Worm (Caenorhabditis elegans): Measurements from ENCODE around the gene ced-5.

Gene ced-5

ce11 chrIV:10483607-10484117 lies at the start of gene ced-5, which contains the start of gene F01D4.5:
Gene ced-5 (plus strand): TSS chrIV:10484110.
Gene F01D4.5 (minus strand): TSS chrIV:10483657.
- TF ChIP-seq unc-62 (GFP tag; optimal IDR thresholded peaks at IDR 0.05), result no peak

ce11 chrIV:10436401-10436800 lies 47.5 kb upstream of the ced-5 start, which contains the start of gene ins-1:
Gene ins-1 (plus strand): TSS chrIV:10436701.
- TF ChIP-seq unc-62 (GFP tag; optimal IDR thresholded peaks at IDR 0.05), result no peak

ce11 chrIV:10437114-10437513 lies 46.8 kb upstream of the ced-5 start:
- no peak for TF ChIP-seq unc-62 (GFP tag; optimal IDR thresholded peaks at IDR 0.05)

- TF ChIP-seq unc-62 (GFP tag; optimal IDR thresholded peaks at IDR 0.05), result no peak
These were observed 45.0 kb upstream of the ced-5 start, which contains the start of gene F13B12.3 for ce11 chrIV:10438901-10439300. Gene F13B12.3 (plus strand): TSS chrIV:10439123.

ce11 chrIV:10442904-10443303 lies 41.0 kb upstream of the ced-5 start:
- no peak for TF ChIP-seq unc-62 (GFP tag; optimal IDR thresholded peaks at IDR 0.05)

- TF ChIP-seq unc-62 (GFP tag; optimal IDR thresholded peaks at IDR 0.05), result no peak
These were observed 40.4 kb upstream of the ced-5 start, which contains the start of gene F13B12.7 for ce11 chrIV:10443510-10443909. Gene F13B12.7 (plus strand): TSS chrIV:10443810.

ce11 chrIV:10449799-10450198 lies 34.1 kb upstream of the ced-5 start, which contains the start of gene F13B12.4:
Gene F13B12.4 (minus strand): TSS chrIV:10449899.
- TF ChIP-seq unc-62 (GFP tag; optimal IDR thresholded peaks at IDR 0.05), result no peak

- no peak for TF ChIP-seq unc-62 (GFP tag; optimal IDR thresholded peaks at IDR 0.05)
These were observed 30.9 kb upstream of the ced-5 start, which contains the start of gene F01D4.8 for ce11 chrIV:10453001-10453400. Gene F01D4.8 (minus strand): TSS chrIV:10453101.

- TF ChIP-seq unc-62 (GFP tag; optimal IDR thresholded peaks at IDR 0.05), result no peak
These were observed 26.8 kb upstream of the ced-5 start, which contains the start of gene srb-17 for ce11 chrIV:10457137-10457536. Gene srb-17 (minus strand): TSS chrIV:10457237.

- no peak for TF ChIP-seq unc-62 (GFP tag; optimal IDR thresholded peaks at IDR 0.05)
These were observed 22.1 kb upstream of the ced-5 start, which contains the start of gene mec-3 for ce11 chrIV:10461767-10462166. Gene mec-3 (minus strand): TSS chrIV:10461867.

ce11 chrIV:10462608-10463007 lies 21.3 kb upstream of the ced-5 start:
- TF ChIP-seq unc-62 (GFP tag; optimal IDR thresholded peaks at IDR 0.05), result no peak

- TF ChIP-seq unc-62 (GFP tag; optimal IDR thresholded peaks at IDR 0.05), result no peak
These were observed 20.8 kb upstream of the ced-5 start for ce11 chrIV:10463127-10463526.

- no peak for TF ChIP-seq unc-62 (GFP tag; optimal IDR thresholded peaks at IDR 0.05)
These were observed 19.8 kb upstream of the ced-5 start, which contains the start of gene ugt-43 for ce11 chrIV:10463987-10464638. Gene ugt-43 (plus strand): TSS chrIV:10464588.

ce11 chrIV:10465764-10466163 lies 18.1 kb upstream of the ced-5 start:
- no peak for TF ChIP-seq unc-62 (GFP tag; optimal IDR thresholded peaks at IDR 0.05)

- TF ChIP-seq unc-62 (GFP tag; optimal IDR thresholded peaks at IDR 0.05), result no peak
These were observed 17.5 kb upstream of the ced-5 start for ce11 chrIV:10466398-10466797.

- no peak for TF ChIP-seq unc-62 (GFP tag; optimal IDR thresholded peaks at IDR 0.05)
These were observed 16.6 kb upstream of the ced-5 start for ce11 chrIV:10467347-10467746.

- no peak for TF ChIP-seq unc-62 (GFP tag; optimal IDR thresholded peaks at IDR 0.05)
These were observed 15.2 kb upstream of the ced-5 start for ce11 chrIV:10468662-10469061.

All from whole organism, dauer.